Worm (Caenorhabditis elegans) whole organism, young adult: Measurements from ENCODE around the gene F54E2.1.

Experiments used
- C17E4.6 ChIP-seq: fragments of 200-800 bp; sonication (Bioruptor generic); IDR thresholded peaks from 2 replicates; pipeline ENCODE4 v1.3.6; 2022; ENCODE audit warnings: missing genetic modification reagents, missing genetic modification characterization, missing compliant biosample characterization
- D2030.7 ChIP-seq: fragments of 200-800 bp; sonication (Bioruptor generic); IDR thresholded peaks from 2 replicates; pipeline ENCODE4 v1.3.6; 2022; ENCODE audit warnings: missing genetic modification reagents, missing genetic modification characterization, missing compliant biosample characterization
- F49E8.2 ChIP-seq: sonication (generic microtip); optimal IDR thresholded peaks from 3 replicates; lab custom pipeline; 2017; ENCODE audit warnings: missing genetic modification characterization, mild to moderate bottlenecking, missing compliant biosample characterization, antibody characterized with exemption, moderate library complexity; ENCODE audit not compliant: insufficient read depth
- F57A8.1 ChIP-seq: fragments of 200-800 bp; sonication (Bioruptor generic); optimal IDR thresholded peaks from 2 replicates; lab custom pipeline; 2018; ENCODE audit warnings: mild to moderate bottlenecking, missing genetic modification characterization, moderate library complexity, missing compliant biosample characterization
- K11D2.4 ChIP-seq: fragments of 200-800 bp; sonication (Bioruptor generic); IDR thresholded peaks from 2 replicates; pipeline ENCODE4 v1.3.6; 2022; ENCODE audit warnings: missing genetic modification reagents, missing genetic modification characterization, missing compliant biosample characterization
- K12H6.12 ChIP-seq: fragments of 200-800 bp; sonication (Bioruptor generic); optimal IDR thresholded peaks from 2 replicates; lab custom pipeline; 2018; ENCODE audit warnings: mild to moderate bottlenecking, missing genetic modification characterization, missing compliant biosample characterization
- Y53F4B.3 ChIP-seq: fragments of 200-800 bp; sonication (Bioruptor generic); IDR thresholded peaks from 2 replicates; pipeline ENCODE4 v1.3.6; 2022; ENCODE audit warnings: missing genetic modification reagents, missing genetic modification characterization, missing compliant biosample characterization
- Y67H2A.10 ChIP-seq: fragments of 200-800 bp; sonication (Bioruptor generic); conservative IDR thresholded peaks from 2 replicates; pipeline ENCODE4 v1.3.6; 2022; ENCODE audit warnings: missing genetic modification reagents, missing genetic modification characterization, missing compliant biosample characterization
- ZK185.1 ChIP-seq: sonication (generic microtip); optimal IDR thresholded peaks from 2 replicates; lab custom pipeline; 2016; ENCODE audit warnings: mild to moderate bottlenecking, missing genetic modification characterization, missing compliant biosample characterization; ENCODE audit not compliant: poor library complexity, severe bottlenecking
- attf-5 ChIP-seq: fragments of 200-800 bp; sonication (Bioruptor generic); optimal IDR thresholded peaks from 2 replicates; lab custom pipeline; 2018; ENCODE audit warnings: mild to moderate bottlenecking, missing genetic modification characterization, missing compliant biosample characterization
- bed-1 ChIP-seq: fragments of 200-800 bp; sonication (Bioruptor generic); IDR thresholded peaks from 2 replicates; pipeline ENCODE4 v1.3.6; 2022; ENCODE audit warnings: missing genetic modification reagents, missing genetic modification characterization, missing compliant biosample characterization
- ceh-100 ChIP-seq: fragments of 200-800 bp; sonication (Bioruptor generic); IDR thresholded peaks from 2 replicates; pipeline ENCODE4 v1.3.6; 2022; ENCODE audit warnings: missing genetic modification reagents, missing genetic modification characterization, missing compliant biosample characterization
- ceh-27 ChIP-seq: fragments of 200-800 bp; sonication (Bioruptor generic); optimal IDR thresholded peaks from 2 replicates; lab custom pipeline; 2018; ENCODE audit warnings: mild to moderate bottlenecking, missing genetic modification characterization, moderate library complexity, missing compliant biosample characterization
- ceh-58 ChIP-seq: fragments of 200-800 bp; sonication (Bioruptor generic); IDR thresholded peaks from 2 replicates; pipeline ENCODE4 v1.3.6; 2022; ENCODE audit warnings: missing genetic modification characterization, missing compliant biosample characterization
- dox-1 ChIP-seq: fragments of 200-800 bp; sonication (Bioruptor generic); IDR thresholded peaks from 2 replicates; pipeline ENCODE4 v1.3.6; 2022; ENCODE audit warnings: missing genetic modification reagents, missing genetic modification characterization, missing compliant biosample characterization
- dpff-1 ChIP-seq: sonication (generic microtip); optimal IDR thresholded peaks from 2 replicates; lab custom pipeline; 2017; ENCODE audit warnings: mild to moderate bottlenecking, missing genetic modification characterization, missing compliant biosample characterization
- egrh-3 ChIP-seq: fragments of 200-800 bp; sonication (Bioruptor generic); IDR thresholded peaks from 2 replicates; pipeline ENCODE4 v1.3.6; 2022; ENCODE audit warnings: missing genetic modification reagents, missing genetic modification characterization, missing compliant biosample characterization
- hmg-1.2 ChIP-seq: fragments of 200-800 bp; sonication (Bioruptor generic); IDR thresholded peaks from 2 replicates; pipeline ENCODE4 v1.3.6; 2022; ENCODE audit warnings: missing genetic modification reagents, missing genetic modification characterization, missing compliant biosample characterization
- hrde-1 ChIP-seq: sonication (generic microtip); optimal IDR thresholded peaks from 2 replicates; lab custom pipeline; 2016; ENCODE audit warnings: missing genetic modification characterization, mild to moderate bottlenecking, missing compliant biosample characterization, moderate library complexity, missing genotype, missing genetic modification reagents, borderline replicate concordance
- lag-1 ChIP-seq: fragments of 200-800 bp; sonication (Bioruptor generic); IDR thresholded peaks from 2 replicates; pipeline ENCODE4 v1.3.6; 2022; ENCODE audit warnings: missing genetic modification reagents, missing genetic modification characterization, missing compliant biosample characterization
- lin-35 ChIP-seq, 3 experiments: fragments of 150-350 bp in 2 of 3; sonication (generic microtip) in 1 of 3; optimal IDR thresholded peaks; 2 replicates each; lab custom pipeline; 2014 to 2018; ENCODE audit warnings: missing biosample characterization in 3 of 3, missing genetic modification characterization in 3 of 3, missing genetic modification reagents in 3 of 3
- lin-54 ChIP-seq: fragments of 200-800 bp; sonication (Bioruptor generic); optimal IDR thresholded peaks from 2 replicates; lab custom pipeline; 2018; ENCODE audit warnings: mild to moderate bottlenecking, missing genetic modification characterization, missing compliant biosample characterization
- lir-1 ChIP-seq: fragments of 200-800 bp; sonication (Bioruptor generic); conservative IDR thresholded peaks from 2 replicates; pipeline ENCODE4 v1.3.6; 2022; ENCODE audit warnings: missing genetic modification reagents, missing genetic modification characterization, missing compliant biosample characterization
- mcd-1 ChIP-seq: fragments of 200-800 bp; sonication (Bioruptor generic); IDR thresholded peaks from 2 replicates; pipeline ENCODE4 v1.3.6; 2022; ENCODE audit warnings: missing genetic modification reagents, missing genetic modification characterization, missing compliant biosample characterization
- nfyb-1 ChIP-seq: fragments of 200-800 bp; sonication (Bioruptor generic); IDR thresholded peaks from 2 replicates; pipeline ENCODE4 v1.3.6; 2022; ENCODE audit warnings: missing genetic modification reagents, missing genetic modification characterization, missing compliant biosample characterization
- rcor-1 ChIP-seq: fragments of 200-800 bp; sonication (Bioruptor generic); IDR thresholded peaks from 2 replicates; pipeline ENCODE4 v1.3.6; 2022; ENCODE audit warnings: missing genetic modification reagents, missing genetic modification characterization, missing compliant biosample characterization
- sea-2 ChIP-seq: fragments of 200-800 bp; sonication (Bioruptor generic); IDR thresholded peaks from 2 replicates; pipeline ENCODE4 v1.3.6; 2022; ENCODE audit warnings: missing genetic modification characterization, missing compliant biosample characterization
- snpc-4 ChIP-seq, 5 experiments: fragments of 150-350 bp in 1 of 5; sonication (generic microtip) in 4 of 5; optimal IDR thresholded peaks; 2 replicates each; lab custom pipeline; 2014 to 2018; ENCODE audit warnings: missing genetic modification characterization in 5 of 5, missing biosample characterization in 3 of 5, antibody characterized with exemption in 2 of 5, mild to moderate bottlenecking in 2 of 5, missing compliant biosample characterization in 2 of 5, missing genotype in 2 of 5, moderate library complexity in 2 of 5, missing genetic modification reagents in 1 of 5
- zfh-2 ChIP-seq: fragments of 200-800 bp; sonication (Bioruptor generic); conservative IDR thresholded peaks from 2 replicates; pipeline ENCODE4 v1.3.6; 2022; ENCODE audit warnings: missing genetic modification reagents, missing genetic modification characterization, missing compliant biosample characterization
- ztf-28 ChIP-seq: fragments of 200-800 bp; sonication (Bioruptor generic); IDR thresholded peaks from 2 replicates; pipeline ENCODE4 v1.3.6; 2022; ENCODE audit warnings: missing genetic modification reagents, missing genetic modification characterization, missing compliant biosample characterization
- ztf-6 ChIP-seq: fragments of 200-800 bp; sonication (Bioruptor generic); IDR thresholded peaks from 2 replicates; pipeline ENCODE4 v1.3.6; 2022; ENCODE audit warnings: missing genetic modification reagents, missing genetic modification characterization, missing compliant biosample characterization

Gene F54E2.1

DNA sequence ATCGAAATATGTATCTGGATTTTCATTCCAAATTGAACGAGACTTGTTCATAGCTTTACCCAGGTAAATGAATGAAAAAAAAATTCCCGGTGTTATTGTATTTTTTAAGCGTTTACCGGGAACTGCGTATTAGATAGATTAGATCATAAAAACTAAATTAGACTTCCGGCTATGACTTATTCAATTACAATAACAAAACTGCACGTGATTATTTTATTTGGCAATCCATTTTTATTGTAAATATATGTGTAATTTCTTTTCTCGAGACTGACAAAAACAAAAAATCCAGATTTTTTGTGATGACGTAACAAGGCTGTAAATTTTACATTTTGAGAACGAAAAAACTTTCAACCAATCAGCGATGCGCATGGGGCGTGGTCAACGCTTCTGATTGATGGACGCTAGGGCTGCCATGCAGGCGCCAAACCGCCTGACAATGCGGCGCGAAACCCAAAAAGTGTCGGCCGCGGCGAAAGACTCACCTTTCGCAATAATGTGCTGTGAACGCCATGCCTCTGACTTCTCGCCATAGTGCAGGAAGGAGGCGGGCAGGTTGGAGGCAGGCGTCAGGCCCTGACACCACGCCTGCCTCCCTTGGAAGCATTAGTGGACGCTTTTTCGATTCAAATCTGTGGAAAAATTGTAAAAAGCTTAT lies 11.5 kb downstream of the F54E2.1 start, which contains the start of gene srh-36:
Gene srh-36, minus strand, starts transcription at position 51 of the 655 bp plus-strand sequence.
- TF ChIP-seq snpc-4 (GFP tag; optimal IDR thresholded peaks at IDR 0.05; lab: Kevin White, UChicago) (no peak), snpc-4 (tag; optimal IDR thresholded peaks at IDR 0.05; lab: Kevin White, UChicago) (peak in 1 of 4 experiments; percentile 53), nfyb-1 (peak; percentile 53; the same call in 1 of the 2 replicates), ztf-28 (GFP tag; lab: Robert Waterston, UW) (0 out of 2 replicates have a peak, but pooled peaks have one; percentile 56), zfh-2 (peak; percentile 81), mcd-1 (GFP tag; lab: Robert Waterston, UW) (no peak), F49E8.2 (tag; lab: Kevin White, UChicago) (no peak)

ce11 chrV:2825978-2826377 lies 15.8 kb downstream of the F54E2.1 start:
- TF ChIP-seq lin-54 (GFP tag; lab: Kevin White, UChicago) (no peak), D2030.7 (GFP tag; lab: Robert Waterston, UW) (no peak), lag-1 (GFP tag; lab: Robert Waterston, UW) (no peak), sea-2 (GFP tag; lab: Robert Waterston, UW) (no peak), ceh-27 (GFP tag; lab: Kevin White, UChicago) (no peak)

ce11 chrV:2826815-2827214 lies 16.6 kb downstream of the F54E2.1 start, which contains the start of gene T03D3.5:
Gene T03D3.5, minus strand, starts transcription at chrV:2826835.
- TF ChIP-seq Y67H2A.10 (GFP tag; lab: Robert Waterston, UW) (no peak), hmg-1.2 (GFP tag; lab: Robert Waterston, UW) (peak; percentile 98)
- TF ChIP-seq, all 124 proteins: peak for 1

ce11 chrV:2830817-2831216 lies 20.6 kb downstream of the F54E2.1 start, which contains the start of gene srw-2:
Gene srw-2, plus strand, starts transcription at chrV:2830878.
- no peak for TF ChIP-seq K12H6.12 (tag; lab: Kevin White, UChicago)
- TF ChIP-seq hrde-1 = no peak
- TF ChIP-seq C17E4.6 (GFP tag; lab: Robert Waterston, UW) = no peak
- TF ChIP-seq K11D2.4 (GFP tag; lab: Robert Waterston, UW) = no peak
- no peak for TF ChIP-seq ceh-100 (GFP tag; lab: Robert Waterston, UW)
- TF ChIP-seq attf-5 (GFP tag; lab: Kevin White, UChicago) = no peak
- TF ChIP-seq Y53F4B.3 = no peak
- TF ChIP-seq dpff-1 (tag; lab: Kevin White, UChicago) = no peak
- TF ChIP-seq ZK185.1 (tag; lab: Kevin White, UChicago) = no peak
- no peak for TF ChIP-seq rcor-1 (GFP tag; lab: Robert Waterston, UW)
- no peak for TF ChIP-seq F57A8.1 (GFP tag; lab: Kevin White, UChicago)
- no peak for TF ChIP-seq lin-35 (GFP tag; optimal IDR thresholded peaks at IDR 0.05; lab: Kevin White, UChicago)
- no peak for TF ChIP-seq lir-1 (GFP tag; lab: Robert Waterston, UW)

- TF ChIP-seq ztf-6 (GFP tag; lab: Robert Waterston, UW) = no peak
- TF ChIP-seq dox-1 (GFP tag; lab: Robert Waterston, UW) = no peak
- no peak for TF ChIP-seq bed-1 (GFP tag; lab: Robert Waterston, UW)
- no peak for TF ChIP-seq ceh-58 (GFP tag; lab: Robert Waterston, UW)
- no peak for TF ChIP-seq egrh-3
Observed at ce11 chrV:2832666-2833065, 22.5 kb downstream of the F54E2.1 start, which contains the start of gene srj-50. Gene srj-50, plus strand, starts transcription at chrV:2832966.
